Worm (Caenorhabditis elegans) whole organism, L4 larva: ENCODE data around the gene F35E8.6.

Source experiments
- F10B5.3 ChIP-seq: sonication (generic microtip); optimal IDR thresholded peaks from 2 replicates; lab custom pipeline; 2016; ENCODE audit warnings: mild to moderate bottlenecking, missing genetic modification characterization, missing compliant biosample characterization
- F26F4.8 ChIP-seq: fragments of 200-800 bp; sonication (Bioruptor generic); conservative IDR thresholded peaks from 2 replicates; pipeline ENCODE4 v1.3.6; 2022; ENCODE audit warnings: missing genetic modification characterization, missing compliant biosample characterization
- F44E2.7 ChIP-seq: fragments of 200-800 bp; sonication (Bioruptor generic); IDR thresholded peaks from 2 replicates; pipeline ENCODE4 v2.1.2; 2022; ENCODE audit warnings: missing genetic modification characterization, missing compliant biosample characterization
- Y48G9A.11 ChIP-seq: fragments of 200-800 bp; sonication (Bioruptor generic); IDR thresholded peaks from 2 replicates; pipeline ENCODE4 v1.3.6; 2022; ENCODE audit warnings: missing genetic modification reagents, missing genetic modification characterization, missing compliant biosample characterization
- Y75B8A.6 ChIP-seq: fragments of 200-800 bp; sonication (Bioruptor generic); IDR thresholded peaks from 2 replicates; pipeline ENCODE4 v1.3.6; 2022; ENCODE audit warnings: missing genetic modification reagents, missing genetic modification characterization, missing compliant biosample characterization
- ZK546.5 ChIP-seq, 2 experiments: sonication (generic microtip); optimal IDR thresholded peaks; 2 replicates each; lab custom pipeline; 2017; ENCODE audit warnings: missing biosample characterization in 2 of 2, missing genetic modification characterization in 2 of 2
- aha-1 ChIP-seq: fragments of 150-350 bp; peaks from one replicate; lab custom pipeline; 2014; ENCODE audit warnings: missing biosample characterization, missing genetic modification characterization
- aly-2 ChIP-seq: sonication (generic microtip); optimal IDR thresholded peaks from 2 replicates; lab custom pipeline; 2018; ENCODE audit warnings: missing biosample characterization, missing genetic modification characterization
- arid-1 ChIP-seq: fragments of 200-800 bp; sonication (Bioruptor generic); conservative IDR thresholded peaks from 2 replicates; pipeline ENCODE4 v1.3.6; 2022; ENCODE audit warnings: missing genetic modification reagents, missing genetic modification characterization, missing compliant biosample characterization
- attf-4 ChIP-seq: sonication (generic microtip); optimal IDR thresholded peaks from 3 replicates; lab custom pipeline; 2017; ENCODE audit warnings: missing biosample characterization, missing genetic modification characterization
- ceh-20 ChIP-seq: fragments of 200-800 bp; sonication (Bioruptor generic); IDR thresholded peaks from 2 replicates; pipeline ENCODE4 v1.3.6; 2022; ENCODE audit warnings: missing genetic modification reagents, missing genetic modification characterization, missing compliant biosample characterization
- ceh-28 ChIP-seq: fragments of 150-350 bp; optimal IDR thresholded peaks from 2 replicates; lab custom pipeline; 2014; ENCODE audit warnings: missing biosample characterization, missing genetic modification reagents, missing genetic modification characterization
- ceh-32 ChIP-seq: sonication (generic microtip); optimal IDR thresholded peaks from 2 replicates; lab custom pipeline; 2016; ENCODE audit warnings: mild to moderate bottlenecking, missing genetic modification characterization, missing compliant biosample characterization; ENCODE audit not compliant: poor library complexity
- ceh-62 ChIP-seq: sonication (generic microtip); optimal IDR thresholded peaks from 2 replicates; lab custom pipeline; 2017; ENCODE audit warnings: missing biosample characterization, missing genetic modification characterization
- daf-12 ChIP-seq: fragments of 150-350 bp; optimal IDR thresholded peaks from 2 replicates; lab custom pipeline; 2014; ENCODE audit warnings: missing biosample characterization, missing genetic modification reagents, missing genetic modification characterization
- daf-16 ChIP-seq, 3 experiments: sonication (generic microtip); optimal IDR thresholded peaks; 2 replicates each; lab custom pipeline; 2016 to 2017; ENCODE audit warnings: missing genetic modification characterization in 3 of 3, missing genetic modification reagents in 3 of 3, mild to moderate bottlenecking in 2 of 3, missing compliant biosample characterization in 2 of 3, missing biosample characterization in 1 of 3, moderate library complexity in 1 of 3
- daf-19 ChIP-seq: fragments of 200-800 bp; sonication (Bioruptor generic); conservative IDR thresholded peaks from 2 replicates; pipeline ENCODE4 v1.3.6; 2022; ENCODE audit warnings: missing genetic modification characterization, missing compliant biosample characterization
- daf-8 ChIP-seq: fragments of 200-800 bp; sonication (Bioruptor generic); IDR thresholded peaks from 2 replicates; pipeline ENCODE4 v1.3.6; 2022; ENCODE audit warnings: missing genetic modification characterization, missing compliant biosample characterization
- dmd-6 ChIP-seq: fragments of 200-800 bp; sonication (Bioruptor generic); IDR thresholded peaks from 2 replicates; pipeline ENCODE4 v1.3.6; 2022; ENCODE audit warnings: missing genetic modification reagents, missing genetic modification characterization, missing compliant biosample characterization
- dpl-1 ChIP-seq: fragments of 150-350 bp; optimal IDR thresholded peaks from 2 replicates; lab custom pipeline; 2014; ENCODE audit warnings: missing biosample characterization, missing genetic modification reagents, missing genetic modification characterization
- dve-1 ChIP-seq: sonication (generic microtip); optimal IDR thresholded peaks from 2 replicates; lab custom pipeline; 2017; ENCODE audit warnings: antibody characterized with exemption, mild to moderate bottlenecking, missing genetic modification characterization, missing compliant biosample characterization; ENCODE audit not compliant: insufficient read depth
- fos-1 ChIP-seq: fragments of 150-350 bp; optimal IDR thresholded peaks from 2 replicates; lab custom pipeline; 2014; ENCODE audit warnings: missing biosample characterization, missing genetic modification characterization
- hif-1 ChIP-seq, 2 experiments: sonication (generic microtip); optimal IDR thresholded peaks; 2 replicates each; lab custom pipeline; 2016 to 2017; ENCODE audit warnings: missing compliant biosample characterization in 2 of 2, missing genetic modification characterization in 2 of 2, missing genetic modification reagents in 2 of 2, missing genotype in 2 of 2, mild to moderate bottlenecking in 1 of 2
- hlh-11 ChIP-seq: fragments of 200-800 bp; sonication (Bioruptor generic); optimal IDR thresholded peaks from 2 replicates; lab custom pipeline; 2018; ENCODE audit warnings: mild to moderate bottlenecking, missing genetic modification characterization, missing compliant biosample characterization
- hmg-1.1 ChIP-seq: fragments of 200-800 bp; sonication (Bioruptor generic); IDR thresholded peaks from 2 replicates; pipeline ENCODE4 v1.3.6; 2022; ENCODE audit warnings: missing genetic modification reagents, missing genetic modification characterization, missing compliant biosample characterization
- lim-7 ChIP-seq: fragments of 200-800 bp; sonication (Bioruptor generic); IDR thresholded peaks from 2 replicates; pipeline ENCODE4 v1.3.6; 2022; ENCODE audit warnings: missing genetic modification characterization, missing compliant biosample characterization
- lin-1 ChIP-seq: fragments of 200-800 bp; sonication (Bioruptor generic); IDR thresholded peaks from 2 replicates; pipeline ENCODE4 v1.3.6; 2022; ENCODE audit warnings: missing genetic modification reagents, missing genetic modification characterization, missing compliant biosample characterization
- lin-38 ChIP-seq: fragments of 200-800 bp; sonication (Bioruptor generic); IDR thresholded peaks from 2 replicates; pipeline ENCODE4 v1.3.6; 2022; ENCODE audit warnings: missing genetic modification reagents, missing genetic modification characterization, missing compliant biosample characterization
- lin-39 ChIP-seq: fragments of 150-350 bp; optimal IDR thresholded peaks from 2 replicates; lab custom pipeline; 2014; ENCODE audit warnings: missing biosample characterization, missing genetic modification reagents, missing genetic modification characterization
- lsy-2 ChIP-seq, 2 experiments: fragments of 150-350 bp in 1 of 2; sonication (generic microtip) in 1 of 2; optimal IDR thresholded peaks; 2 replicates each; lab custom pipeline; 2014 to 2017; ENCODE audit warnings: missing biosample characterization in 2 of 2, missing genetic modification characterization in 2 of 2
- mdt-29 ChIP-seq: fragments of 200-800 bp; sonication (Bioruptor generic); IDR thresholded peaks from 2 replicates; pipeline ENCODE4 v1.3.6; 2022; ENCODE audit warnings: missing genetic modification reagents, missing genetic modification characterization, missing compliant biosample characterization
- mes-2 ChIP-seq: sonication (generic microtip); optimal IDR thresholded peaks from 2 replicates; lab custom pipeline; 2016; ENCODE audit warnings: missing genotype, mild to moderate bottlenecking, missing genetic modification characterization, missing compliant biosample characterization; ENCODE audit not compliant: poor library complexity, severe bottlenecking
- mxl-2 ChIP-seq: fragments of 200-800 bp; sonication (Bioruptor generic); conservative IDR thresholded peaks from 2 replicates; pipeline ENCODE4 v1.3.6; 2022; ENCODE audit warnings: missing genetic modification reagents, missing genetic modification characterization, missing compliant biosample characterization
- nhr-10 ChIP-seq: fragments of 150-350 bp; optimal IDR thresholded peaks from 2 replicates; lab custom pipeline; 2014; ENCODE audit warnings: missing biosample characterization, missing genetic modification characterization
- nhr-102 ChIP-seq: sonication (generic microtip); optimal IDR thresholded peaks from 2 replicates; lab custom pipeline; 2016; ENCODE audit warnings: mild to moderate bottlenecking, missing genetic modification characterization, moderate library complexity, missing compliant biosample characterization
- nhr-11 ChIP-seq: fragments of 150-350 bp; optimal IDR thresholded peaks from 2 replicates; lab custom pipeline; 2014; ENCODE audit warnings: missing biosample characterization, missing genetic modification characterization
- nhr-41 ChIP-seq: fragments of 200-800 bp; sonication (Bioruptor generic); IDR thresholded peaks from 2 replicates; pipeline ENCODE4 v1.3.6; 2022; ENCODE audit warnings: missing genetic modification reagents, missing genetic modification characterization, missing compliant biosample characterization
- nhr-48 ChIP-seq: sonication (generic microtip); optimal IDR thresholded peaks from 2 replicates; lab custom pipeline; 2016; ENCODE audit warnings: mild to moderate bottlenecking, missing genetic modification characterization, missing compliant biosample characterization
- nhr-76 ChIP-seq: fragments of 150-350 bp; optimal IDR thresholded peaks from 2 replicates; lab custom pipeline; 2014; ENCODE audit warnings: missing biosample characterization, missing genetic modification characterization
- nhr-77 ChIP-seq: fragments of 150-350 bp; optimal IDR thresholded peaks from 2 replicates; lab custom pipeline; 2014; ENCODE audit warnings: missing biosample characterization, missing genetic modification characterization
- php-3 ChIP-seq: fragments of 200-800 bp; sonication (Bioruptor generic); IDR thresholded peaks from 2 replicates; pipeline ENCODE4 v1.3.6; 2022; ENCODE audit warnings: missing genetic modification reagents, missing genetic modification characterization, missing compliant biosample characterization
- pqm-1 ChIP-seq: sonication (generic microtip); optimal IDR thresholded peaks from 2 replicates; lab custom pipeline; 2017; ENCODE audit warnings: missing biosample characterization, missing genetic modification characterization
- saeg-2 ChIP-seq: fragments of 200-800 bp; sonication (Bioruptor generic); IDR thresholded peaks from 2 replicates; pipeline ENCODE4 v1.3.6; 2022; ENCODE audit warnings: missing genetic modification reagents, missing genetic modification characterization, missing compliant biosample characterization
- skn-1 ChIP-seq: fragments of 150-350 bp; optimal IDR thresholded peaks from 2 replicates; lab custom pipeline; 2014; ENCODE audit warnings: missing biosample characterization, missing genetic modification characterization
- snpc-1.2 ChIP-seq: fragments of 200-800 bp; sonication (Bioruptor generic); IDR thresholded peaks from 2 replicates; pipeline ENCODE4 v1.3.6; 2022; ENCODE audit warnings: missing genetic modification reagents, missing genetic modification characterization, missing compliant biosample characterization
- spr-1 ChIP-seq: sonication (generic microtip); optimal IDR thresholded peaks from 2 replicates; lab custom pipeline; 2016; ENCODE audit warnings: mild to moderate bottlenecking, missing genetic modification characterization, missing compliant biosample characterization
- tag-97 ChIP-seq: fragments of 200-800 bp; sonication (Bioruptor generic); IDR thresholded peaks from 2 replicates; pipeline ENCODE4 v1.3.6; 2022; ENCODE audit warnings: missing genetic modification characterization, missing compliant biosample characterization
- unc-130 ChIP-seq: sonication (generic microtip); optimal IDR thresholded peaks from 2 replicates; lab custom pipeline; 2016; ENCODE audit warnings: missing genetic modification reagents, missing genetic modification characterization, missing compliant biosample characterization
- unc-39 ChIP-seq: sonication (generic microtip); optimal IDR thresholded peaks from 2 replicates; lab custom pipeline; 2017; ENCODE audit warnings: missing biosample characterization, missing genetic modification characterization
- vab-7 ChIP-seq: fragments of 200-800 bp; sonication (Bioruptor generic); IDR thresholded peaks from 2 replicates; pipeline ENCODE4 v1.3.6; 2022; ENCODE audit warnings: missing genetic modification reagents, missing genetic modification characterization, missing compliant biosample characterization
- zfp-2 ChIP-seq: sonication (generic microtip); optimal IDR thresholded peaks from 2 replicates; lab custom pipeline; 2016; ENCODE audit warnings: mild to moderate bottlenecking, missing genetic modification characterization, missing compliant biosample characterization
- ztf-11 ChIP-seq: fragments of 150-350 bp; optimal IDR thresholded peaks from 2 replicates; lab custom pipeline; 2014; ENCODE audit warnings: missing biosample characterization, missing genetic modification characterization

F35E8.6 gene

DNA sequence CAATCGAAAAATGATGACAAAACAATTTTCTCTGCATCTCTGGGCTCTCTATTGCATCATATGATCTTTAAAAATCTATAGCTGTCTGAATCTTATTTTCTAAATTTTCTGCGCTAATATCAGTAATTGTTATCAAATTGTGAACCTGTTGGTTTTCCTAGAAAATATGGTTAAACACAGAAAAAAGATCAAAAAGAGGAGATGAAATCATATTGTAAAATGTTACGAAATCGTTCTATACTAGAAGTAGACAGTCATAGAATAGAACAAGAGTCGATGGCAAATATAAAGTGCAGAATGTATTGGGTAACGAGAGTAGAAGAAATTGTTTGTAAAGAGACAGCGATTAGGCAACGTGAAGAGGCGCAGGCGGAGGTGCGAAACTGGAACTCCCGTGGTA, 31.2 kb upstream of the F35E8.6 start (continued):
- no peak for TF ChIP-seq tag-97 (GFP tag; lab: Robert Waterston, UW)
- peak; percentile 69 for TF ChIP-seq dve-1
- TF ChIP-seq zfp-2, result no peak
- no peak for TF ChIP-seq ceh-28 (tag; lab: Kevin White, UChicago)
- no peak for TF ChIP-seq snpc-1.2 (GFP tag; lab: Robert Waterston, UW)
- no peak for TF ChIP-seq ztf-11 (tag; lab: Kevin White, UChicago)
- TF ChIP-seq nhr-41 (GFP tag; lab: Robert Waterston, UW), result no peak
- TF ChIP-seq mes-2 (tag; lab: Kevin White, UChicago), result peak; percentile 38
- no peak for TF ChIP-seq nhr-76 (tag; lab: Kevin White, UChicago)
- no peak for TF ChIP-seq mdt-29 (GFP tag; lab: Robert Waterston, UW)
- peak; percentile 51 to 60 for TF ChIP-seq lsy-2 (tag; optimal IDR thresholded peaks at IDR 0.05; lab: Kevin White, UChicago)
- TF ChIP-seq aly-2 (tag; lab: Kevin White, UChicago), result no peak
- no peak for TF ChIP-seq php-3 (GFP tag; lab: Robert Waterston, UW)
- TF ChIP-seq daf-12 (tag; lab: Kevin White, UChicago), result no peak
- TF ChIP-seq F10B5.3 (tag; lab: Kevin White, UChicago), result no peak
- no peak for TF ChIP-seq nhr-10 (tag; lab: Kevin White, UChicago)
- TF ChIP-seq spr-1 (tag; lab: Kevin White, UChicago), result no peak
- TF ChIP-seq lin-38, result no peak
- TF ChIP-seq lin-1, result 0 out of 2 replicates have a peak, but pooled peaks have one; percentile 12
- no peak for TF ChIP-seq ceh-32 (tag; lab: Kevin White, UChicago)
- TF ChIP-seq daf-8 (GFP tag; lab: Robert Waterston, UW), result no peak
- TF ChIP-seq skn-1 (tag; lab: Kevin White, UChicago), result no peak
- no peak for TF ChIP-seq unc-39 (tag; lab: Kevin White, UChicago)
- no peak for TF ChIP-seq lim-7
- TF ChIP-seq ceh-20, result no peak
- 0 out of 2 replicates have a peak, but pooled peaks have one; percentile 29 for TF ChIP-seq Y75B8A.6 (GFP tag; lab: Robert Waterston, UW)
- no peak for TF ChIP-seq ceh-62
- no peak for TF ChIP-seq F26F4.8 (GFP tag; lab: Robert Waterston, UW)
- TF ChIP-seq attf-4 (tag; lab: Kevin White, UChicago), result no peak
- peak; percentile 26 for TF ChIP-seq nhr-11 (tag; lab: Kevin White, UChicago)
- no peak for TF ChIP-seq F44E2.7 (GFP tag; lab: Robert Waterston, UW)
- no peak for TF ChIP-seq arid-1 (GFP tag; lab: Robert Waterston, UW)
- no peak for TF ChIP-seq aha-1
- TF ChIP-seq pqm-1 (tag; lab: Kevin White, UChicago), result peak; percentile 17
- TF ChIP-seq saeg-2 (GFP tag; lab: Robert Waterston, UW), result no peak
- no peak for TF ChIP-seq vab-7 (GFP tag; lab: Robert Waterston, UW)
- no peak for TF ChIP-seq unc-130 (GFP tag; lab: Kevin White, UChicago)
- no peak for TF ChIP-seq dpl-1 (GFP tag; lab: Kevin White, UChicago)
- no peak for TF ChIP-seq daf-19 (GFP tag; lab: Robert Waterston, UW)
- TF ChIP-seq lin-39, result no peak
- TF ChIP-seq ZK546.5 (tag; optimal IDR thresholded peaks at IDR 0.05; lab: Kevin White, UChicago), result no peak
- peak; percentile 80 for TF ChIP-seq nhr-48 (tag; lab: Kevin White, UChicago)
- peak; percentile 75 for TF ChIP-seq nhr-77 (tag; lab: Kevin White, UChicago)
- TF ChIP-seq hif-1 (tag; optimal IDR thresholded peaks at IDR 0.05; lab: Kevin White, UChicago), result peak in 1 of 2 experiments; percentile 37
- TF ChIP-seq Y48G9A.11 (GFP tag; lab: Robert Waterston, UW), result no peak
- TF ChIP-seq dmd-6, result peak; percentile 87
- TF ChIP-seq fos-1, result no peak
- TF ChIP-seq mxl-2 (GFP tag; lab: Robert Waterston, UW), result no peak
- TF ChIP-seq hlh-11 (tag; lab: Kevin White, UChicago), result peak; percentile 78
- TF ChIP-seq daf-16 (GFP tag; optimal IDR thresholded peaks at IDR 0.05; lab: Kevin White, UChicago), result no peak
- peak; percentile 61 for TF ChIP-seq daf-16 (tag; optimal IDR thresholded peaks at IDR 0.05; lab: Kevin White, UChicago)
- TF ChIP-seq hmg-1.1 (GFP tag; lab: Robert Waterston, UW), result 0 out of 2 replicates have a peak, but pooled peaks have one; percentile 22
- TF ChIP-seq nhr-102, result no peak
